Fruit fly (Drosophila melanogaster) whole organism, adult: ENCODE data around the gene CG32079.

ENCODE experiments used
- CG11617 ChIP-seq: fragments of 200-800 bp; sonication (Bioruptor generic); optimal IDR thresholded peaks from 2 replicates; lab custom pipeline; 2017; ENCODE audit warnings: mild to moderate bottlenecking, missing biosample characterization, missing genetic modification reagents, missing genetic modification characterization
- CG12768 ChIP-seq: fragments of 200-800 bp; sonication (Bioruptor generic); optimal IDR thresholded peaks from 2 replicates; lab custom pipeline; 2017; ENCODE audit warnings: missing biosample characterization, missing genetic modification characterization, mild to moderate bottlenecking, moderate library complexity, missing genetic modification reagents
- CG14711 ChIP-seq: fragments of 200-800 bp; sonication (Bioruptor generic); optimal IDR thresholded peaks from 2 replicates; lab custom pipeline; 2018; ENCODE audit warnings: missing biosample characterization, mild to moderate bottlenecking, missing genetic modification characterization, moderate library complexity
- CG1620 ChIP-seq: fragments of 200-800 bp; sonication (Bioruptor generic); optimal IDR thresholded peaks from 2 replicates; lab custom pipeline; 2016; ENCODE audit warnings: missing biosample characterization, missing genetic modification characterization
- CG33017 ChIP-seq: fragments of 200-800 bp; sonication (Bioruptor generic); optimal IDR thresholded peaks from 2 replicates; lab custom pipeline; 2018; ENCODE audit warnings: missing biosample characterization, mild to moderate bottlenecking, missing genetic modification characterization, moderate library complexity
- CG5204 ChIP-seq: fragments of 200-800 bp; sonication (Bioruptor generic); optimal IDR thresholded peaks from 2 replicates; lab custom pipeline; 2016; ENCODE audit warnings: missing biosample characterization, missing genetic modification characterization
- CG7045 ChIP-seq: fragments of 200-800 bp; sonication (Bioruptor generic); optimal IDR thresholded peaks from 2 replicates; lab custom pipeline; 2017; ENCODE audit warnings: missing biosample characterization, mild to moderate bottlenecking, missing genetic modification characterization
- CG7101 ChIP-seq: fragments of 200-800 bp; sonication (Bioruptor generic); optimal IDR thresholded peaks from 2 replicates; lab custom pipeline; 2018; ENCODE audit warnings: missing biosample characterization, mild to moderate bottlenecking, missing genetic modification characterization, moderate library complexity
- Clk ChIP-seq: fragments of 200-800 bp; sonication (Bioruptor generic); optimal IDR thresholded peaks from 2 replicates; lab custom pipeline; 2017; ENCODE audit warnings: missing biosample characterization, missing genetic modification characterization
- Crg-1 ChIP-seq: fragments of 200-800 bp; sonication (Bioruptor generic); optimal IDR thresholded peaks from 2 replicates; lab custom pipeline; 2016; ENCODE audit warnings: missing biosample characterization, missing genetic modification characterization
- Hr96 ChIP-seq: fragments of 200-800 bp; sonication (Bioruptor generic); optimal IDR thresholded peaks from 2 replicates; lab custom pipeline; 2016; ENCODE audit warnings: missing biosample characterization, missing genetic modification characterization
- Mnt ChIP-seq: fragments of 200-800 bp; sonication (Bioruptor generic); optimal IDR thresholded peaks from 2 replicates; lab custom pipeline; 2016; ENCODE audit warnings: missing biosample characterization, mild to moderate bottlenecking, missing genetic modification characterization
- bab1 ChIP-seq: fragments of 200-800 bp; sonication (Bioruptor generic); optimal IDR thresholded peaks from 3 replicates; lab custom pipeline; 2019; ENCODE audit warnings: missing biosample characterization, mild to moderate bottlenecking, missing genetic modification characterization, moderate library complexity
- cic ChIP-seq: fragments of 200-800 bp; sonication (Bioruptor generic); optimal IDR thresholded peaks from 2 replicates; lab custom pipeline; 2017; ENCODE audit warnings: missing biosample characterization, mild to moderate bottlenecking, missing genetic modification characterization, moderate library complexity
- cnc ChIP-seq, 2 experiments: fragments of >200 bp; optimal IDR thresholded peaks; 2 replicates each; lab custom pipeline; 2017
- kay ChIP-seq: fragments of 200-800 bp; sonication (Bioruptor generic); peaks from one replicate; lab custom pipeline; 2016; ENCODE audit warnings: missing biosample characterization, missing genetic modification characterization, borderline replicate concordance
- ovo ChIP-seq: fragments of 200-800 bp; sonication (Bioruptor generic); optimal IDR thresholded peaks from 2 replicates; lab custom pipeline; 2016; ENCODE audit warnings: missing biosample characterization, missing genetic modification characterization
- pad ChIP-seq: fragments of 200-800 bp; sonication (Bioruptor generic); optimal IDR thresholded peaks from 3 replicates; lab custom pipeline; 2017; ENCODE audit warnings: missing biosample characterization, missing genetic modification characterization, mild to moderate bottlenecking, moderate library complexity, missing genetic modification reagents
- tj ChIP-seq: fragments of 200-800 bp; sonication (Bioruptor generic); optimal IDR thresholded peaks from 3 replicates; lab custom pipeline; 2017; ENCODE audit warnings: missing biosample characterization, mild to moderate bottlenecking, missing genetic modification characterization, moderate library complexity
- toe ChIP-seq: fragments of 200-800 bp; sonication (Bioruptor generic); optimal IDR thresholded peaks from 2 replicates; lab custom pipeline; 2016; ENCODE audit warnings: missing biosample characterization, missing genetic modification characterization

CG32079 gene

DNA sequence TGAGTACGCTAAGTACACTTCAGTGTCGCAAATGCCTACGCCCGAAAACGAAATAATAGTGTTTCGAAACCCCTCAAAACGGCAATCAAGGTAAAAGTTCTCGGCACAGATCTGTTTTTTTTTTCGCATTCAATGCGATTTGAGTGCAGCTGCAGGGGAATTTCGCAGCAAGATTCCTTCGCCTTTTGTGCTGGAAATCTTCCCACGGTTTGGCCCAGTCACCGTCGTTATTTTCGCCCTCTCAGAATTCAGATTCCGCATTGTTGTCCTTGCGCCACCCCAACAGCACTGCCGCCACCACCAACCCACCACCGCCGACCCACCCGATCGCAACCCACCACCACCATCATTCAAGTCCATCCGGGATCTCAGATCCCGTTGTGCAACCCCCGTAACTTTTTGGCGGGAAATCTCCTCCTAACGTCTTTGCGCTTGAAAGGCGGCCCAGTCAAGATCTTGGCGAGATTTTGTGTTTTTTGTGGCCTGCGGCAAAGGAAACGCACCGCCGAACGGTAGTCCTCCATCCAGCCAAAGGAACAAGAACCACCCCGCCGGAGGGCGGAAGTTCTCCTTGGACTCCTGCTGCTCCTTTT is 13.7 kb upstream of the CG32079 start:
- TF ChIP-seq Clk (GFP tag; lab: Kevin White, UChicago) (no peak), tj (GFP tag; lab: Kevin White, UChicago) (no peak), cic (no peak), CG1620 (GFP tag; lab: Kevin White, UChicago) (no peak), pad (GFP tag; lab: Kevin White, UChicago) (no peak), CG33017 (tag; lab: Kevin White, UChicago) (no peak)

DNA sequence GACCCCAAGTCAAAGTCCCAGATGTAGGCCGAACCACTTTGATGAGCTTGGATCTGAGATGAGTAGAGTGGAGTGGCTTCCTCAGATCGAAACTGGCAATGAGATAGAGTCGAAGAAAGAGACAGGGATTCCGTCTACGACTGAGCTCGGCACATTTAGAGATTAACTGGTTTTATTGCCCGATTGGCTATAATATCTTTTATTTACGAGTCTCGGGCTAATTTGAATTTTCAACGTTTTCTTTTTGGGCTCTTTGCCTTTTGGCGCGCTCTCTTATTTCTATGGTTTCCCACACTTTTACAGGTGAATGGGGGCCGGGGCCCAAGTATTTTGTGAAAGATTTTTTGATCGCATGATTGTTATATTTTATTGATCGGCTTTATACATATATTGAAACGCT is 10.2 kb upstream of the CG32079 start:
- TF ChIP-seq pad (GFP tag; lab: Kevin White, UChicago) (no peak), CG14711 (tag; lab: Kevin White, UChicago) (no peak), tj (GFP tag; lab: Kevin White, UChicago) (no peak)

DNA sequence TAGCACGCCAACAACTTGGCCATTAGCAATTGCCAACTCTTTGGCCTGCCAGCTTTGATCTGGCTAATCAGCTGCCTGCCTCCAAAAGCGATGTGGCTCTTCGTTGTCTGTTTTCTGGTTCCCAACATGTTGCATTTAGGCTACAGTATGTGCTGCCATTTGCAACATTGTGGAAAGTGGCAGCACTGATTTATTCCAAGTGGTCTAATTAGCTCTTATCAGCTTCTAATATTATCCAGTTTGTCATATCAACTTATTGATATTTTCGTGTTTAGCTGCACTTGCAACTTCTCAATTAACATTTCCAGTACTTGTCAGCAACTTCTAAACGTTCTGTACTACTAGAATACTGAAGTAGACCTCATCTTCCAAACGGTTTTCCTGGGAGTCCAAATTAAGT is 5.3 kb upstream of the CG32079 start:
- TF ChIP-seq CG14711 (tag; lab: Kevin White, UChicago) (no peak), CG12768 (no peak), bab1 (no peak), Crg-1 (GFP tag; lab: Kevin White, UChicago) (no peak), cnc (optimal IDR thresholded peaks at IDR 0.05; lab: Kevin White, UChicago) (no peak), CG5204 (GFP tag; lab: Kevin White, UChicago) (no peak), Hr96 (GFP tag; lab: Kevin White, UChicago) (no peak), ovo (GFP tag; lab: Kevin White, UChicago) (no peak), CG7045 (no peak), tj (GFP tag; lab: Kevin White, UChicago) (no peak), CG11617 (GFP tag; lab: Kevin White, UChicago) (no peak), cic (no peak), pad (GFP tag; lab: Kevin White, UChicago) (no peak), CG33017 (tag; lab: Kevin White, UChicago) (no peak), CG1620 (GFP tag; lab: Kevin White, UChicago) (no peak), toe (GFP tag; lab: Kevin White, UChicago) (no peak), Clk (GFP tag; lab: Kevin White, UChicago) (no peak)

DNA sequence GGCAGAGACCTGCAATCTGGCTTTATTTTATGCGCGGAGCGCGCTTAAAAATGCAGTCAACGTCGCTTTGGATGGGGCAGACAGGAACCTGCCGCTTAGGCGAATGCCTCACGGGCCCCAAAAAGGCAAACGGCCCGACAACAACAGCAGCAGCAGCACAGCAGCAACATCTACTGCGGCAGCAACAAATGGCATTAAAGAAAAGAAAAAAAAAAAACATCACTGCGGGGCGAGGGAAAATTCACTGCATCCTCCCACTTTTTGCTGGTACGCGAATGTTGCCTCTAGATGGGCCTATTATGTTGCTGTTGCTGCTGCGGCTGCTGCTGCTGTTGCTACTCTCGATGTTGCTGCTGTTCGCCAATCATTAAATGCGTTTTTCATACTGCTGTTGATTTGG is 3.4 kb upstream of the CG32079 start:
- TF ChIP-seq CG33017 (tag; lab: Kevin White, UChicago) (no peak), CG12768 (no peak), CG5204 (GFP tag; lab: Kevin White, UChicago) (no peak), CG1620 (GFP tag; lab: Kevin White, UChicago) (no peak), CG7101 (no peak), cnc (optimal IDR thresholded peaks at IDR 0.05; lab: Kevin White, UChicago) (no peak), Clk (GFP tag; lab: Kevin White, UChicago) (no peak)

DNA sequence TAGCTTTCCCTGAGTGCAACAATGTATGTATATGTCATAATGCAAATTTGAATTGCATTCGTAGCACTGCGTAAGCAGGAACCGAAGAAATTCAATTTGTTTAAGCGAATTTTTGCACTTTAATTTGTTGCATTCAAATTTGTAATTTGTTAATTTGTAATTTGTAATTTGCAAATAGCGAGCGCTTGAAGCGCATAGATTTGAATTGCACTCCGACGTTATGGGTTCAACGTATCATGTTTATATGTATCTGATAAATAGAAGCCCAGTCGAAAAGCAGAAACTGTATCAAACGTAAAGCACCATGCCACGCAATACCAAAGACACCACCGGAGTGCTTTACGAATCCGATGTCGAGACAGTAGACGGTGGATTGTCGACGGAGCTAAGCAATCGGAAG is 2.1 kb upstream of the CG32079 start, which contains the start of gene Fad2:
Gene Fad2, plus strand, starts transcription at position 301 of the 400 bp plus-strand sequence.
- TF ChIP-seq CG1620 (GFP tag; lab: Kevin White, UChicago) = no peak
- no peak for TF ChIP-seq CG11617 (GFP tag; lab: Kevin White, UChicago)
- TF ChIP-seq CG7101 = no peak
- no peak for TF ChIP-seq CG7045
- TF ChIP-seq Crg-1 (GFP tag; lab: Kevin White, UChicago) = no peak
- TF ChIP-seq kay (GFP tag; lab: Kevin White, UChicago) = no peak
- TF ChIP-seq ovo (GFP tag; lab: Kevin White, UChicago) = no peak
- no peak for TF ChIP-seq CG5204 (GFP tag; lab: Kevin White, UChicago)

DNA sequence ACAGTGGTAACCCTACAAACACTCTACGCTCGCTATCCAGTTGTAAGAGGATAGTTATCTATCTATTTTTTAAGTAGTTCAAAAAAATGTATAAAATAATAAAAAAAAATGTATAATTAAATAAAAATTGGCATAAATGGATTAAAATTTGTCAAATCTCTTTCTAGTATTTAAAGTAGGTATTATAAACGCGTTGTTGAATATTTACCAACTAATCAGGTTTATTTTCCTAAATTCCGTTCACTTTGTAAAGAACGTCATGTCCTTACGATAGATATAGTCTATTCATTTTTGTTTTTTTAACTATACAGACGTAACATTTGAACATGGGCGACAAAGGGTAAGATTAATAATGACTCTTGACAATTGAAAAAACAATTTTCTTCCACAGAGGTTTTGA is 1.9 kb downstream of the CG32079 start, which contains the start of gene CG32081:
Gene CG32081, plus strand, starts transcription at position 301 of the 400 bp plus-strand sequence.
- TF ChIP-seq cic (no peak), ovo (GFP tag; lab: Kevin White, UChicago) (no peak), tj (GFP tag; lab: Kevin White, UChicago) (no peak), CG7045 (no peak), pad (GFP tag; lab: Kevin White, UChicago) (no peak), kay (GFP tag; lab: Kevin White, UChicago) (no peak), cnc (optimal IDR thresholded peaks at IDR 0.05; lab: Kevin White, UChicago) (no peak), Mnt (no peak), CG7101 (no peak), bab1 (no peak), Clk (GFP tag; lab: Kevin White, UChicago) (no peak), Crg-1 (GFP tag; lab: Kevin White, UChicago) (no peak), Hr96 (GFP tag; lab: Kevin White, UChicago) (no peak), CG5204 (GFP tag; lab: Kevin White, UChicago) (no peak)

DNA sequence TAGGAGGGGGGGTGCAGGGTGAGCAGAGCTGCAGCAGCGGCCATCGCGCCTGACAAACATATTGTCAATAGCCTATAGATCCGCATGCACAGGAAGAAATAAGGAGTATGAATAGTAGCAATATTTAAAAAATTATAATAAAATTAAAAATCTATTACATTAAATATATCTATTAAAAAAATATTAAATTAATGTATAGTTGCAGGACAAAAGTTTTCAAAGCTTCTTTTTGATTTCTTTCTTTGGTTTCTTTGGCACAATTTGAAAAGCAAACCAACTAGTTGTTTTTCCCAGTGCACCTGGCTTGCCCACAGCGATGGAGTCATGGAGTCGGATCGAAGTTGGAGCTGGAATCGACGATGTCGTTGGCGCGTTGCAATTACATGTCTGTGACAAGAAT is 6.4 kb downstream of the CG32079 start:
- no peak for TF ChIP-seq CG1620 (GFP tag; lab: Kevin White, UChicago)
- no peak for TF ChIP-seq toe (GFP tag; lab: Kevin White, UChicago)
- TF ChIP-seq pad (GFP tag; lab: Kevin White, UChicago) = no peak
- TF ChIP-seq CG7045 = no peak
- no peak for TF ChIP-seq Crg-1 (GFP tag; lab: Kevin White, UChicago)
- TF ChIP-seq CG14711 (tag; lab: Kevin White, UChicago) = no peak
- TF ChIP-seq CG11617 (GFP tag; lab: Kevin White, UChicago) = no peak
- TF ChIP-seq ovo (GFP tag; lab: Kevin White, UChicago) = no peak
- no peak for TF ChIP-seq Hr96 (GFP tag; lab: Kevin White, UChicago)
- TF ChIP-seq CG33017 (tag; lab: Kevin White, UChicago) = no peak
- no peak for TF ChIP-seq cic
- TF ChIP-seq bab1 = no peak
- TF ChIP-seq CG5204 (GFP tag; lab: Kevin White, UChicago) = no peak
- no peak for TF ChIP-seq CG12768
- TF ChIP-seq cnc (optimal IDR thresholded peaks at IDR 0.05; lab: Kevin White, UChicago) = no peak
- no peak for TF ChIP-seq CG7101
